Worm (Caenorhabditis elegans) whole organism, early embryonic: ENCODE results near the gene lact-3.

Experiments
- ama-1 ChIP-seq: fragments of 150-350 bp; optimal IDR thresholded peaks from 2 replicates; lab custom pipeline; 2014
- ceh-13 ChIP-seq: fragments of 200-800 bp; sonication (Bioruptor generic); optimal IDR thresholded peaks from 2 replicates; lab custom pipeline; 2018; ENCODE audit warnings: mild to moderate bottlenecking, missing genetic modification characterization, missing compliant biosample characterization
- ceh-36 ChIP-seq: sonication (generic microtip); optimal IDR thresholded peaks from 2 replicates; lab custom pipeline; 2016; ENCODE audit warnings: missing genetic modification characterization, inconsistent platforms, missing compliant biosample characterization
- flt-1 ChIP-seq: fragments of 200-800 bp; sonication (Bioruptor generic); IDR thresholded peaks from 2 replicates; pipeline ENCODE4 v1.3.6; 2022; ENCODE audit warnings: missing genetic modification characterization, missing compliant biosample characterization
- hmg-4 ChIP-seq: fragments of 200-800 bp; sonication (Bioruptor generic); optimal IDR thresholded peaks from 2 replicates; lab custom pipeline; 2018; ENCODE audit warnings: mild to moderate bottlenecking, missing genetic modification characterization, missing compliant biosample characterization
- hnd-1 ChIP-seq: sonication (generic microtip); optimal IDR thresholded peaks from 2 replicates; lab custom pipeline; 2016; ENCODE audit warnings: missing genetic modification characterization, missing compliant biosample characterization
- tra-4 ChIP-seq: sonication (generic microtip); optimal IDR thresholded peaks from 2 replicates; lab custom pipeline; 2017; ENCODE audit warnings: missing genetic modification characterization, missing compliant biosample characterization

- TF ChIP-seq tra-4 (tag; lab: Kevin White, UChicago) (no peak), hnd-1 (tag; lab: Kevin White, UChicago) (no peak), ceh-13 (GFP tag; lab: Kevin White, UChicago) (no peak), ceh-36 (no peak), hmg-4 (GFP tag; lab: Kevin White, UChicago) (no peak), ama-1 (lab: Kevin White, UChicago) (no peak), flt-1 (GFP tag; lab: Robert Waterston, UW) (no peak)
These were observed 44.7 kb downstream of the lact-3 start, which contains the start of gene C14A4.12 for ce11 chrII:10612743-10613142.
